Worm (Caenorhabditis elegans) whole organism, L3 larva: ENCODE measurements around the gene C17B7.14.

ENCODE experiments used
- mml-1 ChIP-seq: fragments of 150-350 bp; sonication (generic microtip); optimal IDR thresholded peaks from 3 replicates; lab custom pipeline; 2014; ENCODE audit warnings: missing biosample characterization, missing genetic modification characterization
- nhr-77 ChIP-seq: fragments of 150-350 bp; optimal IDR thresholded peaks from 2 replicates; lab custom pipeline; 2014; ENCODE audit warnings: missing biosample characterization, missing genetic modification characterization

- TF ChIP-seq nhr-77 (tag; lab: Kevin White, UChicago), result no peak
- no peak for TF ChIP-seq mml-1 (tag; lab: Kevin White, UChicago)
Observed at ce11 chrV:3361633-3362032, 41.3 kb upstream of the C17B7.14 start.
